Fruit fly (Drosophila melanogaster): Measurements from ENCODE around the gene CG31441.

Gene CG31441

dm6 chr3R:11196648-11197388 is 39.3 kb upstream of the CG31441 start (continued):
- peak; percentile 98 for TF ChIP-seq cwo (GFP tag; optimal IDR thresholded peaks at IDR 0.05)
- no peak for TF ChIP-seq CG14860 (GFP tag; IDR thresholded peaks at IDR 0.05; ENCODE audit: partially characterized antibody)
- TF ChIP-seq p53 (GFP tag; optimal IDR thresholded peaks at IDR 0.05) = peak; percentile 29
- TF ChIP-seq gfzf (GFP tag; optimal IDR thresholded peaks at IDR 0.05) = peak; percentile 3
- TF ChIP-seq CG12236 (GFP tag; optimal IDR thresholded peaks at IDR 0.05) = peak; percentile 31
- TF ChIP-seq slou (GFP tag; optimal IDR thresholded peaks at IDR 0.05) = peak; percentile 98
- peak; percentile 63 for TF ChIP-seq CG8089 (GFP tag; optimal IDR thresholded peaks at IDR 0.05)
- no peak; the same call in 2 of the 3 replicates for TF ChIP-seq Optix (GFP tag; IDR thresholded peaks at IDR 0.05)
- peak; percentile 96 for TF ChIP-seq D19B (GFP tag; optimal IDR thresholded peaks at IDR 0.05)
- peak; percentile 100 for TF ChIP-seq Abd-B (GFP tag; optimal IDR thresholded peaks at IDR 0.05)
- TF ChIP-seq CG15073 (GFP tag; optimal IDR thresholded peaks at IDR 0.05) = peak; percentile 70
- TF ChIP-seq CG17186 (GFP tag; optimal IDR thresholded peaks at IDR 0.05) = peak; percentile 80
- TF ChIP-seq CG6791 (GFP tag; IDR thresholded peaks at IDR 0.05; ENCODE audit: partially characterized antibody) = no peak
- TF ChIP-seq CG1602 (GFP tag; optimal IDR thresholded peaks at IDR 0.05) = peak; percentile 97
- TF ChIP-seq Aef1 (GFP tag; IDR thresholded peaks at IDR 0.05) = peak; percentile 98
- TF ChIP-seq Ets65A (GFP tag) = peak; percentile 99
- TF ChIP-seq CG3281 (GFP tag; optimal IDR thresholded peaks at IDR 0.05) = peak; percentile 99
- peak; percentile 69 for TF ChIP-seq tup (GFP tag; optimal IDR thresholded peaks at IDR 0.05)
- TF ChIP-seq CG6272 (GFP tag; IDR thresholded peaks at IDR 0.05) = peak; percentile 96
- TF ChIP-seq D19A (tag; optimal IDR thresholded peaks at IDR 0.05) = peak; percentile 99
- peak; percentile 100 for TF ChIP-seq CoRest (tag; optimal IDR thresholded peaks at IDR 0.05)
- peak; percentile 89 for TF ChIP-seq schlank (tag; optimal IDR thresholded peaks at IDR 0.05)
- peak; percentile 99 for TF ChIP-seq CG32532 (GFP tag; IDR thresholded peaks at IDR 0.05)
- TF ChIP-seq CG17385 (GFP tag; optimal IDR thresholded peaks at IDR 0.05) = peak; percentile 96
- peak; percentile 78 for TF ChIP-seq CG8944 (GFP tag; optimal IDR thresholded peaks at IDR 0.05)
- peak; percentile 86 for TF ChIP-seq Mad (GFP tag; optimal IDR thresholded peaks at IDR 0.05)
- peak; percentile 100 for TF ChIP-seq CG17361 (GFP tag; IDR thresholded peaks at IDR 0.05)
- peak; percentile 96 for TF ChIP-seq Nf-YA (GFP tag; IDR thresholded peaks at IDR 0.05)
- TF ChIP-seq CG9797 (GFP tag; optimal IDR thresholded peaks at IDR 0.05) = peak; percentile 33
- TF ChIP-seq CG14710 (tag; optimal IDR thresholded peaks at IDR 0.05) = peak; percentile 98
- peak; percentile 96 for TF ChIP-seq tio (GFP tag; optimal IDR thresholded peaks at IDR 0.05)
- peak; percentile 96 for TF ChIP-seq gt (GFP tag; IDR thresholded peaks at IDR 0.05)
- peak; percentile 98 for TF ChIP-seq CG8388 (GFP tag; optimal IDR thresholded peaks at IDR 0.05)
- TF ChIP-seq CG13624 (GFP tag; optimal IDR thresholded peaks at IDR 0.05) = peak; percentile 97
- TF ChIP-seq CG13123 (GFP tag; optimal IDR thresholded peaks at IDR 0.05) = peak; percentile 94
- TF ChIP-seq MTF-1 (GFP tag; optimal IDR thresholded peaks at IDR 0.05; ENCODE audit: borderline replicate concordance) = peak; percentile 84
- TF ChIP-seq HHEX (GFP tag; optimal IDR thresholded peaks at IDR 0.05) = peak; percentile 98
- TF ChIP-seq bbx (GFP tag; IDR thresholded peaks at IDR 0.05; ENCODE audit: partially characterized antibody) = no peak; the same call in 1 of the 2 replicates
- peak; percentile 91 for TF ChIP-seq CG8290 (GFP tag; optimal IDR thresholded peaks at IDR 0.05)
- TF ChIP-seq CG8290 (tag; optimal IDR thresholded peaks at IDR 0.05) = peak; percentile 77 to 84
- peak; percentile 79 for TF ChIP-seq CG2116 (GFP tag; optimal IDR thresholded peaks at IDR 0.05)
- peak; percentile 97 for TF ChIP-seq Oaz (GFP tag; IDR thresholded peaks at IDR 0.05)
- peak; percentile 98 for TF ChIP-seq CG13775 (GFP tag; optimal IDR thresholded peaks at IDR 0.05)
- TF ChIP-seq CG16815 (GFP tag; optimal IDR thresholded peaks at IDR 0.05) = peak; percentile 97
- peak; percentile 95 for TF ChIP-seq CG43689 (GFP tag; IDR thresholded peaks at IDR 0.05)
- TF ChIP-seq abd-A (tag; optimal IDR thresholded peaks at IDR 0.05) = peak; percentile 98
- TF ChIP-seq E2f2 (GFP tag; IDR thresholded peaks at IDR 0.05) = peak; percentile 87
- TF ChIP-seq kni (GFP tag; optimal IDR thresholded peaks at IDR 0.05) = peak; percentile 92
- TF ChIP-seq scrt (GFP tag; optimal IDR thresholded peaks at IDR 0.05) = peak; percentile 99

All from whole organism, embryonic.